Fruit fly (Drosophila melanogaster): ENCODE results near the gene CG33263.

CG33263 gene

DNA sequence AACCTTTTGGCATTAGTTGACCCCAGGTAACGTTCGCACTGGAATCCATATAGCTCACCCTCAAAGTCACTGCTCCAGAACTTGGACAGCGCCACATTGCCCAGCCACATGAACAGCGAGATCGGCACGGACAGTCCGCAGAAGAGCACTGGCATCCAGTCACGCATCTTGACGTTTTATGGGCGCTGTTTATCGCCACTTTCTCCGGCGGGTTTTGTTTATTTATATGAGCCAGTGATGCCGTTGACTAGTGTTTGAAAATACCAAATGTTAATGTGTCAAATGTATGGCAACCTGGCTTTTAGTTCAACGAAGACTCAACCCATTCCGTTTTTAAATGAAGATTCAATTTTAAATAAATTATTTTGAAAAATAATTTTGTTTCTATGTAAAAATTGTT lies 36.4 kb downstream of the CG33263 start, which contains the start of gene CG10171:
Gene CG10171, minus strand, starts transcription at position 300 of the 400 bp plus-strand sequence.
- TF ChIP-seq CG14711 (tag; optimal IDR thresholded peaks at IDR 0.05) = no peak
- no peak for TF ChIP-seq cnc (optimal IDR thresholded peaks at IDR 0.05)
- no peak for TF ChIP-seq pad (GFP tag; optimal IDR thresholded peaks at IDR 0.05)
- no peak for TF ChIP-seq cic (GFP tag; optimal IDR thresholded peaks at IDR 0.05)
- TF ChIP-seq tj (GFP tag; optimal IDR thresholded peaks at IDR 0.05) = no peak
- TF ChIP-seq CG5204 (GFP tag; optimal IDR thresholded peaks at IDR 0.05) = no peak
- no peak for TF ChIP-seq CG7045 (GFP tag; optimal IDR thresholded peaks at IDR 0.05)
- no peak for TF ChIP-seq Clk (GFP tag; optimal IDR thresholded peaks at IDR 0.05)
- TF ChIP-seq Mnt (GFP tag; optimal IDR thresholded peaks at IDR 0.05) = no peak
- TF ChIP-seq CG12768 (GFP tag; optimal IDR thresholded peaks at IDR 0.05) = no peak
- TF ChIP-seq CG7101 (tag; optimal IDR thresholded peaks at IDR 0.05) = no peak
- TF ChIP-seq CG33017 (tag; optimal IDR thresholded peaks at IDR 0.05) = no peak
- no peak for TF ChIP-seq ovo (GFP tag; optimal IDR thresholded peaks at IDR 0.05)
- no peak for TF ChIP-seq Hr96 (GFP tag; optimal IDR thresholded peaks at IDR 0.05)
- no peak for TF ChIP-seq bab1 (GFP tag; optimal IDR thresholded peaks at IDR 0.05)
- TF ChIP-seq Crg-1 (GFP tag; optimal IDR thresholded peaks at IDR 0.05) = no peak
- TF ChIP-seq kay (GFP tag; ENCODE audit: borderline replicate concordance) = no peak
- no peak for TF ChIP-seq toe (GFP tag; optimal IDR thresholded peaks at IDR 0.05)

dm6 chr3L:13384489-13384888 lies 39.5 kb downstream of the CG33263 start, which contains the start of gene CG14110:
Gene CG14110 (plus strand): TSS chr3L:13384789.
- TF ChIP-seq cnc (optimal IDR thresholded peaks at IDR 0.05) (no peak), ovo (GFP tag; optimal IDR thresholded peaks at IDR 0.05) (no peak), CG12768 (GFP tag; optimal IDR thresholded peaks at IDR 0.05) (no peak), CG7101 (tag; optimal IDR thresholded peaks at IDR 0.05) (no peak), kay (GFP tag; ENCODE audit: borderline replicate concordance) (no peak), Crg-1 (GFP tag; optimal IDR thresholded peaks at IDR 0.05) (no peak), tj (GFP tag; optimal IDR thresholded peaks at IDR 0.05) (no peak), Hr96 (GFP tag; optimal IDR thresholded peaks at IDR 0.05) (no peak), Mnt (GFP tag; optimal IDR thresholded peaks at IDR 0.05) (no peak), CG1620 (GFP tag; optimal IDR thresholded peaks at IDR 0.05) (no peak), Clk (GFP tag; optimal IDR thresholded peaks at IDR 0.05) (no peak)

dm6 chr3L:13382061-13382815 lies 41.7 kb downstream of the CG33263 start, which contains the start of gene ImpL1:
Gene ImpL1 (plus strand): TSS chr3L:13382765.
- TF ChIP-seq Crg-1 (GFP tag; optimal IDR thresholded peaks at IDR 0.05) = no peak
- TF ChIP-seq CG14711 (tag; optimal IDR thresholded peaks at IDR 0.05) = no peak
- no peak for TF ChIP-seq CG33017 (tag; optimal IDR thresholded peaks at IDR 0.05)
- TF ChIP-seq CG11617 (GFP tag; optimal IDR thresholded peaks at IDR 0.05) = no peak
- no peak for TF ChIP-seq Clk (GFP tag; optimal IDR thresholded peaks at IDR 0.05)
- TF ChIP-seq toe (GFP tag; optimal IDR thresholded peaks at IDR 0.05) = no peak
- TF ChIP-seq cnc (optimal IDR thresholded peaks at IDR 0.05) = no peak
- TF ChIP-seq pad (GFP tag; optimal IDR thresholded peaks at IDR 0.05) = no peak
- TF ChIP-seq bab1 (GFP tag; optimal IDR thresholded peaks at IDR 0.05) = no peak
- no peak for TF ChIP-seq CG7101 (tag; optimal IDR thresholded peaks at IDR 0.05)
- TF ChIP-seq tj (GFP tag; optimal IDR thresholded peaks at IDR 0.05) = no peak
- no peak for TF ChIP-seq Mnt (GFP tag; optimal IDR thresholded peaks at IDR 0.05)
- TF ChIP-seq CG7045 (GFP tag; optimal IDR thresholded peaks at IDR 0.05) = no peak
- TF ChIP-seq cic (GFP tag; optimal IDR thresholded peaks at IDR 0.05) = no peak

DNA sequence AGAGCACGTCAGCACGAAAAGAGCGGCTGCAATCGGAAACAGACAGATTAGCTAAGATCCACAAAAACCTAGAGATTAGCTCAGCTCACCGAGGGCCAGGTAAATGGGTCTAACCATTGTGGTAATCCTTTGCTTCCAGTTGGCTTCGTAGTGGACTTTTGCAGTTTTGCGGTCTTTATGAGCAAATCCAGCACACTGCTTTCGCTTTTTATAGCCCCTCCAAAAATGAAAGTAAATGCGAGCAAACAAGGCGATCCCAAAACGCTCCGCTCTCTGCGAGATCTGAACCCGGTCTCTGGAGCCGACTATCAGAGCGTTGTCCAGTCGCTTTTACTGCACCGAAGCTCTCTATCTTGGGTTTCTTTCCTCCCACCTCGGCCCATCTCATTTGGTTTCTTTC lies 42.8 kb downstream of the CG33263 start, which contains the start of gene CG14107:
Gene CG14107, minus strand, starts transcription at position 187 of the 400 bp plus-strand sequence.
- TF ChIP-seq CG14711 (tag; optimal IDR thresholded peaks at IDR 0.05) = no peak
- no peak for TF ChIP-seq Crg-1 (GFP tag; optimal IDR thresholded peaks at IDR 0.05)
- no peak for TF ChIP-seq bab1 (GFP tag; optimal IDR thresholded peaks at IDR 0.05)
- TF ChIP-seq CG11617 (GFP tag; optimal IDR thresholded peaks at IDR 0.05) = no peak
- no peak for TF ChIP-seq CG7045 (GFP tag; optimal IDR thresholded peaks at IDR 0.05)
- TF ChIP-seq tj (GFP tag; optimal IDR thresholded peaks at IDR 0.05) = no peak
- no peak for TF ChIP-seq CG1620 (GFP tag; optimal IDR thresholded peaks at IDR 0.05)
- no peak for TF ChIP-seq CG12768 (GFP tag; optimal IDR thresholded peaks at IDR 0.05)
- no peak for TF ChIP-seq pad (GFP tag; optimal IDR thresholded peaks at IDR 0.05)
- no peak for TF ChIP-seq ovo (GFP tag; optimal IDR thresholded peaks at IDR 0.05)
- TF ChIP-seq Hr96 (GFP tag; optimal IDR thresholded peaks at IDR 0.05) = no peak
- TF ChIP-seq cnc (optimal IDR thresholded peaks at IDR 0.05) = no peak
- no peak for TF ChIP-seq toe (GFP tag; optimal IDR thresholded peaks at IDR 0.05)
- TF ChIP-seq CG5204 (GFP tag; optimal IDR thresholded peaks at IDR 0.05) = no peak
- TF ChIP-seq CG33017 (tag; optimal IDR thresholded peaks at IDR 0.05) = no peak
- no peak for TF ChIP-seq cic (GFP tag; optimal IDR thresholded peaks at IDR 0.05)
- no peak for TF ChIP-seq kay (GFP tag; ENCODE audit: borderline replicate concordance)
- TF ChIP-seq CG7101 (tag; optimal IDR thresholded peaks at IDR 0.05) = no peak
- TF ChIP-seq Clk (GFP tag; optimal IDR thresholded peaks at IDR 0.05) = no peak

- TF ChIP-seq CG5204 (GFP tag; optimal IDR thresholded peaks at IDR 0.05) (no peak), pad (GFP tag; optimal IDR thresholded peaks at IDR 0.05) (no peak), Crg-1 (GFP tag; optimal IDR thresholded peaks at IDR 0.05) (no peak), CG7045 (GFP tag; optimal IDR thresholded peaks at IDR 0.05) (no peak), CG12768 (GFP tag; optimal IDR thresholded peaks at IDR 0.05) (no peak), kay (GFP tag; ENCODE audit: borderline replicate concordance) (no peak), bab1 (GFP tag; optimal IDR thresholded peaks at IDR 0.05) (no peak), ovo (GFP tag; optimal IDR thresholded peaks at IDR 0.05) (no peak), Mnt (GFP tag; optimal IDR thresholded peaks at IDR 0.05) (no peak), cic (GFP tag; optimal IDR thresholded peaks at IDR 0.05) (no peak), CG33017 (tag; optimal IDR thresholded peaks at IDR 0.05) (no peak), CG14711 (tag; optimal IDR thresholded peaks at IDR 0.05) (no peak), CG11617 (GFP tag; optimal IDR thresholded peaks at IDR 0.05) (no peak), cnc (optimal IDR thresholded peaks at IDR 0.05) (no peak), tj (GFP tag; optimal IDR thresholded peaks at IDR 0.05) (no peak), Hr96 (GFP tag; optimal IDR thresholded peaks at IDR 0.05) (no peak), Clk (GFP tag; optimal IDR thresholded peaks at IDR 0.05) (no peak), CG1620 (GFP tag; optimal IDR thresholded peaks at IDR 0.05) (no peak), CG7101 (tag; optimal IDR thresholded peaks at IDR 0.05) (no peak)
Observed at dm6 chr3L:13378202-13378601, 45.8 kb downstream of the CG33263 start, which contains the start of gene SNCF. Gene SNCF (plus strand): TSS chr3L:13378583.

Measured in whole organism, adult.